In the genomic region with DNA sequence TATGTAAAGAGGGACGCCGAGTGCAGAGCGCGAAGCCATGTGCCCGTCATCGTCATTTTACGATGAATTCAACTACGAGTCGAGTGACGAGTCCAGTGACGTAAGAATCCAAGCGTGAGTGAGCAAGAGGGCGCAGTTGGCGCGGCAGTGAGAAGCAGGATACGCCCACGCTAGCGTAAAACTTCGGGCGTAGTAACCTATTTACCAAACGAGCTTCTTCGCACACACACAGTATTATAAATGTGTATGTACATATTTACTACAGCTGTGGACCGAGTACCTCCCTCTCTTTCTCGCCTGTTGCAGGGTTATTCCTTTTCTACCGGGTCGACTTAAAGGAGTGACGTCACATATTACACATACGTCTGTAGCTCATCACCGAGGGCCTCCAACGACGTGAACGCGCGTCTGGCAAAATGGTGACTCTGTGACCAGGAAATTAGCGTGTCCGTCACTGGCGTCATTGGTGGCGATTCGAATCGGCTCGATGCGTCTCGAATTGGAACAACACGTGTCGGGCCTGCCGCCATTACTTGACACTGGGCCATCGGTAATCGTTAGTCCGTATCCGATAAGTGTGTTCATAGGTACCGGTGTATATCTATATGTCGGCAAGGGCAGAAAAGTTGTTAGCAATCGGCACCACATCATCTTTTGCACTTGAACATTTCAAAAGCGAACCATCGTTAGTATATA, we compare ENCODE assay signal across 1 fruit fly cellular context.
TF ChIP-seq lines count a peak whose summit lies in the region.

No protein-coding gene starts in this region.

TF ChIP-seq in whole organism, embryonic, 481 proteins besides CTCF, POLR2A, EP300 and RAD21 (continued from another document and continues in another):
- TF ChIP-seq caup (GFP tag; optimal IDR thresholded peaks at IDR 0.05; lab: Kevin White, UChicago; ENCODE audit: severe bottlenecking) (no peak), CG10147 (GFP tag; optimal IDR thresholded peaks at IDR 0.05; lab: Kevin White, UChicago) (no peak), HmgZ (tag; optimal IDR thresholded peaks at IDR 0.05; lab: Kevin White, UChicago) (no peak), CG13424 (tag; optimal IDR thresholded peaks at IDR 0.05; lab: Kevin White, UChicago) (no peak), Ssrp (tag; optimal IDR thresholded peaks at IDR 0.05; lab: Kevin White, UChicago) (no peak), p53 (GFP tag; optimal IDR thresholded peaks at IDR 0.05; lab: Kevin White, UChicago) (no peak), CG33557 (GFP tag; optimal IDR thresholded peaks at IDR 0.05; lab: Kevin White, UChicago) (no peak), Mad (GFP tag; optimal IDR thresholded peaks at IDR 0.05; lab: Kevin White, UChicago) (no peak), Lim3 (GFP tag; IDR thresholded peaks at IDR 0.05; lab: Robert Waterston, UW) (no peak), Ada2b (GFP tag; IDR thresholded peaks at IDR 0.05; lab: Robert Waterston, UW) (no peak), GATAe (GFP tag; conservative IDR thresholded peaks at IDR 0.05; lab: Robert Waterston, UW) (no peak), CG7372 (GFP tag; IDR thresholded peaks at IDR 0.05; lab: Robert Waterston, UW) (no peak), CG9817 (tag; optimal IDR thresholded peaks at IDR 0.05; lab: Kevin White, UChicago) (no peak), cad (GFP tag; optimal IDR thresholded peaks at IDR 0.05; lab: Kevin White, UChicago) (no peak), CG3847 (GFP tag; IDR thresholded peaks at IDR 0.05; lab: Robert Waterston, UW) (no peak), CG13894 (tag; optimal IDR thresholded peaks at IDR 0.05; lab: Kevin White, UChicago) (peak; percentile 40), vnd (GFP tag; IDR thresholded peaks at IDR 0.05; lab: Robert Waterston, UW; ENCODE audit: partially characterized antibody) (no peak), CG16813 (GFP tag; IDR thresholded peaks at IDR 0.05; lab: Robert Waterston, UW; ENCODE audit: partially characterized antibody) (no peak), prd (optimal IDR thresholded peaks at IDR 0.05; lab: Kevin White, UChicago) (no peak), prd (GFP tag; IDR thresholded peaks at IDR 0.05; lab: Robert Waterston, UW) (peak; percentile 45; the same call in 1 of the 3 replicates), CG4404 (GFP tag; IDR thresholded peaks at IDR 0.05; lab: Robert Waterston, UW) (no peak), CG2199 (GFP tag; IDR thresholded peaks at IDR 0.05; lab: Robert Waterston, UW) (no peak), jigr1 (GFP tag; IDR thresholded peaks at IDR 0.05; lab: Robert Waterston, UW) (no peak), zen (tag; optimal IDR thresholded peaks at IDR 0.05; lab: Kevin White, UChicago) (peak; percentile 11), odd (GFP tag; optimal IDR thresholded peaks at IDR 0.05; lab: Kevin White, UChicago) (no peak), gem (tag; optimal IDR thresholded peaks at IDR 0.05; lab: Kevin White, UChicago) (no peak), Awh (GFP tag; IDR thresholded peaks at IDR 0.05; lab: Robert Waterston, UW) (no peak), disco-r (GFP tag; optimal IDR thresholded peaks at IDR 0.05; lab: Kevin White, UChicago) (no peak), CG11456 (GFP tag; IDR thresholded peaks at IDR 0.05; lab: Robert Waterston, UW) (no peak), Camta (GFP tag; optimal IDR thresholded peaks at IDR 0.05; lab: Kevin White, UChicago) (no peak), NK7.1 (GFP tag; optimal IDR thresholded peaks at IDR 0.05; lab: Kevin White, UChicago) (no peak), pum (GFP tag; optimal IDR thresholded peaks at IDR 0.05; lab: Kevin White, UChicago) (no peak), ro (GFP tag; IDR thresholded peaks at IDR 0.05; lab: Robert Waterston, UW) (no peak), oc (tag; optimal IDR thresholded peaks at IDR 0.05; lab: Kevin White, UChicago) (no peak), CG33213 (GFP tag; optimal IDR thresholded peaks at IDR 0.05; lab: Kevin White, UChicago) (no peak), tll (GFP tag; optimal IDR thresholded peaks at IDR 0.05; lab: Kevin White, UChicago) (no peak), CG12769 (tag; optimal IDR thresholded peaks at IDR 0.05; lab: Kevin White, UChicago) (peak; percentile 19), Nf-YB (GFP tag; optimal IDR thresholded peaks at IDR 0.05; lab: Kevin White, UChicago) (no peak), dati (GFP tag; IDR thresholded peaks at IDR 0.05; lab: Robert Waterston, UW) (no peak), fd64A (GFP tag; optimal IDR thresholded peaks at IDR 0.05; lab: Kevin White, UChicago) (no peak), slp2 (GFP tag; optimal IDR thresholded peaks at IDR 0.05; lab: Kevin White, UChicago) (no peak), tgo (GFP tag; IDR thresholded peaks at IDR 0.05; lab: Robert Waterston, UW) (no peak), Aef1 (GFP tag; IDR thresholded peaks at IDR 0.05; lab: Robert Waterston, UW) (no peak), ase (GFP tag; IDR thresholded peaks at IDR 0.05; lab: Robert Waterston, UW) (no peak), cg (GFP tag; optimal IDR thresholded peaks at IDR 0.05; lab: Kevin White, UChicago) (peak; percentile 19), grau (tag; optimal IDR thresholded peaks at IDR 0.05; lab: Kevin White, UChicago) (no peak), HLH4C (GFP tag; IDR thresholded peaks at IDR 0.05; lab: Robert Waterston, UW; ENCODE audit: partially characterized antibody) (no peak), CG1832 (GFP tag; optimal IDR thresholded peaks at IDR 0.05; lab: Kevin White, UChicago) (no peak), scrt (GFP tag; optimal IDR thresholded peaks at IDR 0.05; lab: Kevin White, UChicago) (peak; percentile 78), CG10543 (GFP tag; optimal IDR thresholded peaks at IDR 0.05; lab: Kevin White, UChicago) (peak; percentile 57), row (GFP tag; IDR thresholded peaks at IDR 0.05; lab: Robert Waterston, UW) (no peak), gsb-n (tag; optimal IDR thresholded peaks at IDR 0.05; lab: Kevin White, UChicago) (peak; percentile 56), schlank (tag; optimal IDR thresholded peaks at IDR 0.05; lab: Kevin White, UChicago) (no peak), CG4328 (GFP tag; optimal IDR thresholded peaks at IDR 0.05; lab: Kevin White, UChicago) (no peak), Gug (GFP tag; IDR thresholded peaks at IDR 0.05; lab: Robert Waterston, UW) (no peak), bcd (GFP tag; optimal IDR thresholded peaks at IDR 0.05; lab: Kevin White, UChicago) (no peak), BtbVII (GFP tag; optimal IDR thresholded peaks at IDR 0.05; lab: Kevin White, UChicago) (peak; percentile 50), CG30431 (GFP tag; optimal IDR thresholded peaks at IDR 0.05; lab: Kevin White, UChicago) (no peak), Blimp-1 (GFP tag; optimal IDR thresholded peaks at IDR 0.05; lab: Kevin White, UChicago) (no peak), unpg (GFP tag; optimal IDR thresholded peaks at IDR 0.05; lab: Kevin White, UChicago) (no peak), CG14710 (tag; optimal IDR thresholded peaks at IDR 0.05; lab: Kevin White, UChicago) (no peak), Hey (tag; optimal IDR thresholded peaks at IDR 0.05; lab: Kevin White, UChicago) (peak; percentile 52), Max (GFP tag; optimal IDR thresholded peaks at IDR 0.05; lab: Kevin White, UChicago) (no peak), CG13775 (GFP tag; optimal IDR thresholded peaks at IDR 0.05; lab: Kevin White, UChicago) (no peak), Kr (GFP tag; optimal IDR thresholded peaks at IDR 0.05; lab: Kevin White, UChicago) (no peak), seq (GFP tag; IDR thresholded peaks at IDR 0.05; lab: Robert Waterston, UW) (no peak), Sin3A (optimal IDR thresholded peaks at IDR 0.05; lab: Kevin White, UChicago) (no peak), CG2116 (GFP tag; optimal IDR thresholded peaks at IDR 0.05; lab: Kevin White, UChicago) (no peak), HmgD (GFP tag; optimal IDR thresholded peaks at IDR 0.05; lab: Kevin White, UChicago) (no peak), Adf1 (GFP tag; IDR thresholded peaks at IDR 0.05; lab: Robert Waterston, UW) (peak; percentile 28; the same call in 1 of the 2 replicates), CG9727 (GFP tag; optimal IDR thresholded peaks at IDR 0.05; lab: Kevin White, UChicago) (no peak), CG13296 (GFP tag; optimal IDR thresholded peaks at IDR 0.05; lab: Kevin White, UChicago) (no peak), CG1792 (GFP tag; optimal IDR thresholded peaks at IDR 0.05; lab: Kevin White, UChicago) (no peak), mam (GFP tag; optimal IDR thresholded peaks at IDR 0.05; lab: Kevin White, UChicago) (no peak), fd96Cb (tag; optimal IDR thresholded peaks at IDR 0.05; lab: Kevin White, UChicago) (no peak), Mrtf (GFP tag; IDR thresholded peaks at IDR 0.05; lab: Robert Waterston, UW) (no peak), slbo (GFP tag; IDR thresholded peaks at IDR 0.05; lab: Robert Waterston, UW) (no peak), CG17385 (GFP tag; optimal IDR thresholded peaks at IDR 0.05; lab: Kevin White, UChicago) (no peak), Fer2 (tag; optimal IDR thresholded peaks at IDR 0.05; lab: Kevin White, UChicago) (no peak), CG6854 (GFP tag; optimal IDR thresholded peaks at IDR 0.05; lab: Kevin White, UChicago) (no peak), CG13123 (GFP tag; optimal IDR thresholded peaks at IDR 0.05; lab: Kevin White, UChicago) (no peak), CG17186 (GFP tag; optimal IDR thresholded peaks at IDR 0.05; lab: Kevin White, UChicago) (no peak), CG18619 (GFP tag; optimal IDR thresholded peaks at IDR 0.05; lab: Kevin White, UChicago) (no peak), Meics (GFP tag; optimal IDR thresholded peaks at IDR 0.05; lab: Kevin White, UChicago) (no peak), CG4820 (GFP tag; optimal IDR thresholded peaks at IDR 0.05; lab: Kevin White, UChicago) (no peak), CG18764 (GFP tag; optimal IDR thresholded peaks at IDR 0.05; lab: Kevin White, UChicago) (no peak), CG34224 (GFP tag; IDR thresholded peaks at IDR 0.05; lab: Robert Waterston, UW; ENCODE audit: partially characterized antibody) (no peak), CG15601 (tag; optimal IDR thresholded peaks at IDR 0.05; lab: Kevin White, UChicago) (no peak), CG10431 (GFP tag; optimal IDR thresholded peaks at IDR 0.05; lab: Kevin White, UChicago) (no peak), Antp (GFP tag; optimal IDR thresholded peaks at IDR 0.05; lab: Kevin White, UChicago) (no peak), ssp (GFP tag; IDR thresholded peaks at IDR 0.05; lab: Robert Waterston, UW) (no peak), ranshi (GFP tag; IDR thresholded peaks at IDR 0.05; lab: Robert Waterston, UW) (no peak), Side (GFP tag; optimal IDR thresholded peaks at IDR 0.05; lab: Kevin White, UChicago) (no peak), Dip2 (GFP tag; IDR thresholded peaks at IDR 0.05; lab: Robert Waterston, UW) (no peak), CG32532 (GFP tag; IDR thresholded peaks at IDR 0.05; lab: Robert Waterston, UW) (no peak), CG12744 (GFP tag; optimal IDR thresholded peaks at IDR 0.05; lab: Kevin White, UChicago) (no peak), Atf6 (GFP tag; IDR thresholded peaks at IDR 0.05; lab: Robert Waterston, UW) (0 out of 2 replicates have a peak, but pooled peaks have one; percentile 19), vvl (GFP tag; IDR thresholded peaks at IDR 0.05; lab: Robert Waterston, UW) (no peak), Sox100B (GFP tag; optimal IDR thresholded peaks at IDR 0.05; lab: Kevin White, UChicago) (no peak), HHEX (GFP tag; optimal IDR thresholded peaks at IDR 0.05; lab: Kevin White, UChicago) (no peak), Nf-YA (GFP tag; IDR thresholded peaks at IDR 0.05; lab: Robert Waterston, UW) (no peak), Rfx (GFP tag; IDR thresholded peaks at IDR 0.05; lab: Robert Waterston, UW) (no peak), CG14050 (GFP tag; IDR thresholded peaks at IDR 0.05; lab: Robert Waterston, UW) (no peak), B-H2 (GFP tag; optimal IDR thresholded peaks at IDR 0.05; lab: Kevin White, UChicago) (no peak), sens (GFP tag; lab: Kevin White, UChicago) (peak; percentile 41), Med (GFP tag; lab: Kevin White, UChicago) (peak; percentile 54), Pdp1 (GFP tag; optimal IDR thresholded peaks at IDR 0.05; lab: Kevin White, UChicago) (peak in 1 of 2 experiments; percentile 59), Dek (tag; optimal IDR thresholded peaks at IDR 0.05; lab: Kevin White, UChicago) (no peak), ato (GFP tag; IDR thresholded peaks at IDR 0.05; lab: Robert Waterston, UW; ENCODE audit: partially characterized antibody) (no peak), Hr39 (optimal IDR thresholded peaks at IDR 0.05; lab: Kevin White, UChicago) (no peak), Asciz (GFP tag; optimal IDR thresholded peaks at IDR 0.05; lab: Kevin White, UChicago) (no peak), abd-A (tag; optimal IDR thresholded peaks at IDR 0.05; lab: Kevin White, UChicago) (peak; percentile 84), salm (tag; optimal IDR thresholded peaks at IDR 0.05; lab: Kevin White, UChicago) (no peak), CG10267 (tag; optimal IDR thresholded peaks at IDR 0.05; lab: Kevin White, UChicago) (no peak), shn (GFP tag; optimal IDR thresholded peaks at IDR 0.05; lab: Kevin White, UChicago) (no peak), Atf-2 (GFP tag; optimal IDR thresholded peaks at IDR 0.05; lab: Kevin White, UChicago) (no peak), Chrac-16 (GFP tag; optimal IDR thresholded peaks at IDR 0.05; lab: Kevin White, UChicago) (no peak), CG14014 (GFP tag; IDR thresholded peaks at IDR 0.05; lab: Robert Waterston, UW) (no peak), CG8290 (GFP tag; optimal IDR thresholded peaks at IDR 0.05; lab: Kevin White, UChicago) (no peak), CG8290 (tag; optimal IDR thresholded peaks at IDR 0.05; lab: Kevin White, UChicago) (peak in 1 of 2 experiments; percentile 18), Doc2 (GFP tag; IDR thresholded peaks at IDR 0.05; lab: Robert Waterston, UW) (no peak), repo (GFP tag; optimal IDR thresholded peaks at IDR 0.05; lab: Kevin White, UChicago) (no peak), CoRest (tag; optimal IDR thresholded peaks at IDR 0.05; lab: Kevin White, UChicago) (no peak), CG43689 (GFP tag; IDR thresholded peaks at IDR 0.05; lab: Robert Waterston, UW) (no peak), CG6791 (GFP tag; IDR thresholded peaks at IDR 0.05; lab: Robert Waterston, UW; ENCODE audit: partially characterized antibody) (0 out of 3 replicates have a peak, but pooled peaks have one; percentile 27), CG2712 (tag; optimal IDR thresholded peaks at IDR 0.05; lab: Kevin White, UChicago) (no peak), D (optimal IDR thresholded peaks at IDR 0.05; lab: Kevin White, UChicago) (no peak), D (GFP tag; optimal IDR thresholded peaks at IDR 0.05; lab: Kevin White, UChicago) (no peak), her (GFP tag; optimal IDR thresholded peaks at IDR 0.05; lab: Kevin White, UChicago) (no peak), Deaf1 (tag; optimal IDR thresholded peaks at IDR 0.05; lab: Kevin White, UChicago) (peak; percentile 91), CG10565 (GFP tag; optimal IDR thresholded peaks at IDR 0.05; lab: Kevin White, UChicago) (no peak)
